Worm (Caenorhabditis elegans) whole organism, early embryonic: Measurements from ENCODE around the gene nas-13.

Experiments used
- B0310.2 ChIP-seq: sonication (generic microtip); optimal IDR thresholded peaks from 2 replicates; lab custom pipeline; 2016; ENCODE audit warnings: mild to moderate bottlenecking, missing genetic modification characterization, missing compliant biosample characterization
- F13C5.2 ChIP-seq: sonication (generic microtip); optimal IDR thresholded peaks from 2 replicates; lab custom pipeline; 2017; ENCODE audit warnings: mild to moderate bottlenecking, missing genetic modification characterization, inconsistent platforms, missing compliant biosample characterization
- aly-1 ChIP-seq: sonication (generic microtip); optimal IDR thresholded peaks from 2 replicates; lab custom pipeline; 2016; ENCODE audit warnings: missing genetic modification characterization, missing compliant biosample characterization
- ama-1 ChIP-seq: fragments of 150-350 bp; optimal IDR thresholded peaks from 2 replicates; lab custom pipeline; 2014
- ceh-13 ChIP-seq: fragments of 200-800 bp; sonication (Bioruptor generic); optimal IDR thresholded peaks from 2 replicates; lab custom pipeline; 2018; ENCODE audit warnings: mild to moderate bottlenecking, missing genetic modification characterization, missing compliant biosample characterization
- ceh-36 ChIP-seq: sonication (generic microtip); optimal IDR thresholded peaks from 2 replicates; lab custom pipeline; 2016; ENCODE audit warnings: missing genetic modification characterization, inconsistent platforms, missing compliant biosample characterization
- ets-7 ChIP-seq: sonication (generic microtip); optimal IDR thresholded peaks from 2 replicates; lab custom pipeline; 2016; ENCODE audit warnings: missing genotype, missing genetic modification characterization, missing compliant biosample characterization
- flt-1 ChIP-seq: fragments of 200-800 bp; sonication (Bioruptor generic); IDR thresholded peaks from 2 replicates; pipeline ENCODE4 v1.3.6; 2022; ENCODE audit warnings: missing genetic modification characterization, missing compliant biosample characterization
- hmbx-1 ChIP-seq: sonication (generic microtip); optimal IDR thresholded peaks from 2 replicates; lab custom pipeline; 2016; ENCODE audit warnings: mild to moderate bottlenecking, missing genetic modification characterization, missing compliant biosample characterization
- hmg-4 ChIP-seq: fragments of 200-800 bp; sonication (Bioruptor generic); optimal IDR thresholded peaks from 2 replicates; lab custom pipeline; 2018; ENCODE audit warnings: mild to moderate bottlenecking, missing genetic modification characterization, missing compliant biosample characterization
- hnd-1 ChIP-seq: sonication (generic microtip); optimal IDR thresholded peaks from 2 replicates; lab custom pipeline; 2016; ENCODE audit warnings: missing genetic modification characterization, missing compliant biosample characterization
- pes-1 ChIP-seq: fragments of 200-800 bp; sonication (Bioruptor generic); IDR thresholded peaks from 2 replicates; pipeline ENCODE4 v1.3.6; 2022; ENCODE audit warnings: missing genetic modification reagents, missing genetic modification characterization, missing compliant biosample characterization
- scrt-1 ChIP-seq: fragments of 200-800 bp; sonication (Bioruptor generic); IDR thresholded peaks from 2 replicates; pipeline ENCODE4 v1.3.6; 2022; ENCODE audit warnings: missing genetic modification characterization, missing compliant biosample characterization
- sea-1 ChIP-seq: fragments of 200-800 bp; sonication (Bioruptor generic); conservative IDR thresholded peaks from 2 replicates; pipeline ENCODE4 v1.3.6; 2022; ENCODE audit warnings: missing genetic modification characterization, missing compliant biosample characterization
- tbx-11 ChIP-seq: fragments of 200-800 bp; sonication (Bioruptor generic); IDR thresholded peaks from 2 replicates; pipeline ENCODE4 v1.3.6; 2022; ENCODE audit warnings: missing genetic modification characterization, missing compliant biosample characterization
- tbx-37 ChIP-seq: fragments of 200-800 bp; sonication (Bioruptor generic); conservative IDR thresholded peaks from 2 replicates; pipeline ENCODE4 v1.3.6; 2022; ENCODE audit warnings: missing genetic modification reagents, missing genetic modification characterization, missing compliant biosample characterization
- tra-4 ChIP-seq: sonication (generic microtip); optimal IDR thresholded peaks from 2 replicates; lab custom pipeline; 2017; ENCODE audit warnings: missing genetic modification characterization, missing compliant biosample characterization

The nas-13 gene

ce11 chrX:15420671-15421070 is 7.4 kb downstream of the nas-13 start, which contains the start of gene F39D8.3:
TSS of gene F39D8.3 (plus strand) at chrX:15420971.
- TF ChIP-seq hmbx-1 (tag; lab: Kevin White, UChicago), result no peak
- no peak for TF ChIP-seq ceh-13 (GFP tag; lab: Kevin White, UChicago)
- no peak for TF ChIP-seq ama-1 (lab: Kevin White, UChicago)
- TF ChIP-seq aly-1, result no peak
- no peak for TF ChIP-seq tra-4
- no peak for TF ChIP-seq ets-7 (tag; lab: Kevin White, UChicago)
- no peak for TF ChIP-seq B0310.2 (tag; lab: Kevin White, UChicago)
- TF ChIP-seq flt-1 (GFP tag; lab: Robert Waterston, UW), result no peak
- no peak for TF ChIP-seq ceh-36 (tag; lab: Kevin White, UChicago)
- TF ChIP-seq sea-1 (GFP tag; lab: Robert Waterston, UW), result no peak
- TF ChIP-seq hnd-1 (tag; lab: Kevin White, UChicago), result no peak
- no peak for TF ChIP-seq F13C5.2 (tag; lab: Kevin White, UChicago)
- TF ChIP-seq pes-1 (GFP tag; lab: Robert Waterston, UW), result no peak
- no peak for TF ChIP-seq hmg-4 (GFP tag; lab: Kevin White, UChicago)
- no peak for TF ChIP-seq scrt-1 (GFP tag; lab: Robert Waterston, UW)
- TF ChIP-seq tbx-37 (GFP tag; lab: Robert Waterston, UW), result no peak
- no peak for TF ChIP-seq tbx-11 (GFP tag; lab: Robert Waterston, UW)

ce11 chrX:15415226-15415625 is 12.8 kb downstream of the nas-13 start, which contains the start of gene pqn-36:
TSS of gene pqn-36 (minus strand) at chrX:15415493.
- no peak for TF ChIP-seq B0310.2 (tag; lab: Kevin White, UChicago)
- no peak for TF ChIP-seq ceh-36 (tag; lab: Kevin White, UChicago)
- no peak for TF ChIP-seq scrt-1 (GFP tag; lab: Robert Waterston, UW)
- no peak for TF ChIP-seq hmbx-1 (tag; lab: Kevin White, UChicago)
- TF ChIP-seq flt-1 (GFP tag; lab: Robert Waterston, UW), result no peak
- no peak for TF ChIP-seq ets-7 (tag; lab: Kevin White, UChicago)
- no peak for TF ChIP-seq tbx-11 (GFP tag; lab: Robert Waterston, UW)
- TF ChIP-seq ceh-13 (GFP tag; lab: Kevin White, UChicago), result no peak
- TF ChIP-seq tra-4, result no peak
- TF ChIP-seq F13C5.2 (tag; lab: Kevin White, UChicago), result no peak
- no peak for TF ChIP-seq ama-1 (lab: Kevin White, UChicago)
- no peak for TF ChIP-seq pes-1 (GFP tag; lab: Robert Waterston, UW)
- no peak for TF ChIP-seq aly-1
- no peak for TF ChIP-seq hnd-1 (tag; lab: Kevin White, UChicago)
- TF ChIP-seq tbx-37 (GFP tag; lab: Robert Waterston, UW), result no peak

ce11 chrX:15408577-15408976 is 19.5 kb downstream of the nas-13 start:
- TF ChIP-seq hmg-4 (GFP tag; lab: Kevin White, UChicago) (no peak), aly-1 (no peak), tbx-11 (GFP tag; lab: Robert Waterston, UW) (no peak), pes-1 (GFP tag; lab: Robert Waterston, UW) (no peak), flt-1 (GFP tag; lab: Robert Waterston, UW) (no peak), ceh-13 (GFP tag; lab: Kevin White, UChicago) (no peak), ets-7 (tag; lab: Kevin White, UChicago) (no peak), F13C5.2 (tag; lab: Kevin White, UChicago) (no peak), ceh-36 (tag; lab: Kevin White, UChicago) (no peak), scrt-1 (GFP tag; lab: Robert Waterston, UW) (no peak), B0310.2 (tag; lab: Kevin White, UChicago) (no peak), sea-1 (GFP tag; lab: Robert Waterston, UW) (no peak), tra-4 (no peak), ama-1 (lab: Kevin White, UChicago) (no peak), hmbx-1 (tag; lab: Kevin White, UChicago) (no peak), hnd-1 (tag; lab: Kevin White, UChicago) (no peak), tbx-37 (GFP tag; lab: Robert Waterston, UW) (no peak)

- no peak for TF ChIP-seq scrt-1 (GFP tag; lab: Robert Waterston, UW)
Measured at ce11 chrX:15407631-15408030, 20.4 kb downstream of the nas-13 start, which contains the start of gene psa-3. TSS of gene psa-3 (plus strand) at chrX:15407931.

- TF ChIP-seq flt-1 (GFP tag; lab: Robert Waterston, UW) (no peak), tbx-11 (GFP tag; lab: Robert Waterston, UW) (no peak), ets-7 (tag; lab: Kevin White, UChicago) (no peak), ama-1 (lab: Kevin White, UChicago) (no peak), hmbx-1 (tag; lab: Kevin White, UChicago) (no peak), ceh-13 (GFP tag; lab: Kevin White, UChicago) (no peak), hnd-1 (tag; lab: Kevin White, UChicago) (no peak)
Measured at ce11 chrX:15395723-15396122, 32.3 kb downstream of the nas-13 start.

- TF ChIP-seq hnd-1 (tag; lab: Kevin White, UChicago), result no peak
- no peak for TF ChIP-seq ceh-13 (GFP tag; lab: Kevin White, UChicago)
- TF ChIP-seq B0310.2 (tag; lab: Kevin White, UChicago), result no peak
- no peak for TF ChIP-seq ets-7 (tag; lab: Kevin White, UChicago)
- no peak for TF ChIP-seq hmbx-1 (tag; lab: Kevin White, UChicago)
- TF ChIP-seq tbx-37 (GFP tag; lab: Robert Waterston, UW), result no peak
- TF ChIP-seq ceh-36 (tag; lab: Kevin White, UChicago), result no peak
- no peak for TF ChIP-seq aly-1
- TF ChIP-seq hmg-4 (GFP tag; lab: Kevin White, UChicago), result no peak
Measured at ce11 chrX:15392672-15393071, 35.4 kb downstream of the nas-13 start.

- TF ChIP-seq tbx-37 (GFP tag; lab: Robert Waterston, UW) (no peak), tbx-11 (GFP tag; lab: Robert Waterston, UW) (no peak), ets-7 (tag; lab: Kevin White, UChicago) (no peak), hmbx-1 (tag; lab: Kevin White, UChicago) (no peak), tra-4 (no peak), aly-1 (no peak), ama-1 (lab: Kevin White, UChicago) (no peak)
Measured at ce11 chrX:15389853-15390252, 38.2 kb downstream of the nas-13 start.
